Fruit fly (Drosophila melanogaster) whole organism, wandering third instar larva: ENCODE results near the gene dpr16.

Experiments used
- CG9705 ChIP-seq: fragments of 200-800 bp; sonication (Bioruptor generic); optimal IDR thresholded peaks from 2 replicates; lab custom pipeline; 2018; ENCODE audit warnings: missing biosample characterization, mild to moderate bottlenecking, missing genetic modification characterization
- CrebA ChIP-seq: fragments of 200-800 bp; sonication (Bioruptor generic); optimal IDR thresholded peaks from 2 replicates; lab custom pipeline; 2016; ENCODE audit warnings: missing biosample characterization, mild to moderate bottlenecking, missing genetic modification characterization, borderline replicate concordance
- Dfd ChIP-seq: fragments of >200 bp; optimal IDR thresholded peaks from 2 replicates; lab custom pipeline; 2017; ENCODE audit warnings: missing biosample characterization, missing genetic modification characterization
- Dif ChIP-seq: fragments of 200-275, 200-300 bp; sonication (Bioruptor generic); optimal IDR thresholded peaks from 2 replicates; lab custom pipeline; 2018; ENCODE audit warnings: missing biosample characterization, missing genetic modification characterization; ENCODE audit not compliant: partially characterized antibody
- GATAd ChIP-seq: sonication (Bioruptor generic); optimal IDR thresholded peaks from 2 replicates; lab custom pipeline; 2016; ENCODE audit warnings: missing biosample characterization, missing genetic modification characterization
- HLH106 ChIP-seq: fragments of 200-800 bp; optimal IDR thresholded peaks from 3 replicates; lab custom pipeline; 2019; ENCODE audit warnings: missing biosample characterization, mild to moderate bottlenecking, missing genetic modification characterization, moderate library complexity
- Hnf4 ChIP-seq: fragments of 200-800 bp; sonication (Bioruptor generic); optimal IDR thresholded peaks from 2 replicates; lab custom pipeline; 2016; ENCODE audit warnings: missing biosample characterization, mild to moderate bottlenecking, missing genetic modification characterization
- Hr83 ChIP-seq: fragments of 200-300 bp; sonication (Bioruptor generic); optimal IDR thresholded peaks from 2 replicates; lab custom pipeline; 2016; ENCODE audit warnings: missing biosample characterization, mild to moderate bottlenecking, missing genetic modification characterization, moderate library complexity; ENCODE audit not compliant: poor library complexity, severe bottlenecking
- Jra ChIP-seq: sonication (Bioruptor generic); optimal IDR thresholded peaks from 2 replicates; lab custom pipeline; 2016; ENCODE audit warnings: missing biosample characterization, missing genetic modification characterization
- Myc ChIP-seq: fragments of >200 bp; optimal IDR thresholded peaks from 2 replicates; lab custom pipeline; 2017
- N ChIP-seq: fragments of >200 bp; optimal IDR thresholded peaks from 2 replicates; lab custom pipeline; 2018; ENCODE audit warnings: missing biosample characterization, missing external identifiers, missing genetic modification characterization
- OdsH ChIP-seq: fragments of 200-800 bp; sonication (Bioruptor generic); optimal IDR thresholded peaks from 2 replicates; lab custom pipeline; 2016; ENCODE audit warnings: missing biosample characterization, mild to moderate bottlenecking, missing genetic modification characterization
- Rel ChIP-seq, 2 experiments: fragments of 200-800 bp; sonication (Bioruptor generic) in 1 of 2; optimal IDR thresholded peaks; 2 replicates in 1 of 2; 3 replicates in 1 of 2; lab custom pipeline; 2016 to 2019; ENCODE audit warnings: mild to moderate bottlenecking in 2 of 2, missing biosample characterization in 2 of 2, missing genetic modification characterization in 2 of 2, moderate library complexity in 1 of 2
- Sp1 ChIP-seq: fragments of 200-800 bp; sonication (Bioruptor generic); optimal IDR thresholded peaks from 3 replicates; lab custom pipeline; 2019; ENCODE audit warnings: missing biosample characterization, mild to moderate bottlenecking, missing genetic modification characterization, moderate library complexity
- Vsx2 ChIP-seq: fragments of 200-300, 225-300 bp; sonication (Bioruptor generic); optimal IDR thresholded peaks from 2 replicates; lab custom pipeline; 2018; ENCODE audit warnings: missing biosample characterization, missing genetic modification characterization; ENCODE audit not compliant: partially characterized antibody
- brk ChIP-seq: fragments of 200-800 bp; sonication (Bioruptor generic); optimal IDR thresholded peaks from 2 replicates; lab custom pipeline; 2016; ENCODE audit warnings: missing biosample characterization, mild to moderate bottlenecking, missing genetic modification characterization
- dl ChIP-seq, 2 experiments: fragments of 175-275, 200-275 bp in 1 of 2; fragments of 200-275 bp in 1 of 2; sonication (Bioruptor generic); optimal IDR thresholded peaks; lab custom pipeline; 2018; ENCODE audit warnings: mild to moderate bottlenecking in 2 of 2, missing biosample characterization in 2 of 2, missing genetic modification characterization in 2 of 2, moderate library complexity in 2 of 2; ENCODE audit not compliant: partially characterized antibody in 2 of 2, insufficient read depth in 1 of 2
- dmrt93B ChIP-seq: fragments of 200-800 bp; sonication (Bioruptor generic); optimal IDR thresholded peaks from 2 replicates; lab custom pipeline; 2018; ENCODE audit warnings: missing biosample characterization, mild to moderate bottlenecking, missing genetic modification characterization
- dsf ChIP-seq: sonication (Bioruptor generic); optimal IDR thresholded peaks from 2 replicates; lab custom pipeline; 2016; ENCODE audit warnings: missing biosample characterization, missing genetic modification characterization, borderline replicate concordance
- ey ChIP-seq: fragments of 200-800 bp; sonication (Bioruptor generic); optimal IDR thresholded peaks from 2 replicates; lab custom pipeline; 2016; ENCODE audit warnings: missing biosample characterization, missing genetic modification characterization
- foxo ChIP-seq, 2 experiments: fragments of 200-800 bp; sonication (Bioruptor generic); optimal IDR thresholded peaks; 2 replicates in 1 of 2; 3 replicates in 1 of 2; lab custom pipeline; 2016 to 2017; ENCODE audit warnings: missing biosample characterization in 2 of 2, missing genetic modification characterization in 2 of 2
- fru ChIP-seq: fragments of 200-800 bp; sonication (Bioruptor generic); optimal IDR thresholded peaks from 3 replicates; lab custom pipeline; 2016; ENCODE audit warnings: missing biosample characterization, mild to moderate bottlenecking, missing genetic modification characterization
- h ChIP-seq: fragments of 200-800 bp; sonication (Bioruptor generic); optimal IDR thresholded peaks from 3 replicates; lab custom pipeline; 2016; ENCODE audit warnings: missing biosample characterization, mild to moderate bottlenecking, missing genetic modification characterization
- jim ChIP-seq: fragments of 175-275, 200-325 bp; sonication (Bioruptor generic); optimal IDR thresholded peaks from 2 replicates; lab custom pipeline; 2016; ENCODE audit warnings: missing biosample characterization, mild to moderate bottlenecking, missing genetic modification characterization
- pan ChIP-seq: fragments of >200 bp; optimal IDR thresholded peaks from 2 replicates; lab custom pipeline; 2017
- psq ChIP-seq: fragments of 200-800 bp; sonication (Bioruptor generic); optimal IDR thresholded peaks from 3 replicates; lab custom pipeline; 2017; ENCODE audit warnings: missing biosample characterization, mild to moderate bottlenecking, missing genetic modification characterization, moderate library complexity
- rgr ChIP-seq: fragments of 200-800 bp; sonication (Bioruptor generic); optimal IDR thresholded peaks from 3 replicates; lab custom pipeline; 2016; ENCODE audit warnings: missing biosample characterization, mild to moderate bottlenecking, missing genetic modification characterization
- sv ChIP-seq: fragments of 200-800 bp; sonication (Bioruptor generic); optimal IDR thresholded peaks from 3 replicates; lab custom pipeline; 2016; ENCODE audit warnings: missing biosample characterization, missing genetic modification characterization
- tai ChIP-seq: sonication (Bioruptor generic); optimal IDR thresholded peaks from 2 replicates; lab custom pipeline; 2016; ENCODE audit warnings: missing biosample characterization, missing genetic modification characterization

dpr16 gene

dm6 chr3R:5120461-5121214, 30.1 kb upstream of the dpr16 start (continued):
- TF ChIP-seq dl (GFP tag; optimal IDR thresholded peaks at IDR 0.05; lab: Kevin White, UChicago; ENCODE audit: insufficient read depth in 1 of 2, partially characterized antibody in 2 of 2) (no peak), foxo (GFP tag; optimal IDR thresholded peaks at IDR 0.05; lab: Kevin White, UChicago) (peak in 1 of 2 experiments; percentile 15), Sp1 (GFP tag; lab: Kevin White, UChicago) (no peak), brk (no peak), sv (GFP tag; lab: Kevin White, UChicago) (no peak), N (GFP tag; lab: Kevin White, UChicago) (peak; percentile 6), fru (GFP tag; lab: Kevin White, UChicago) (no peak)

dm6 chr3R:5122266-5123096, 28.2 kb upstream of the dpr16 start:
- TF ChIP-seq dl (GFP tag; optimal IDR thresholded peaks at IDR 0.05; lab: Kevin White, UChicago; ENCODE audit: insufficient read depth in 1 of 2, partially characterized antibody in 2 of 2): no peak
- no peak for TF ChIP-seq h
- peak; percentile 74 for TF ChIP-seq Vsx2 (GFP tag; lab: Kevin White, UChicago)
- TF ChIP-seq, all 38 proteins: peak for 1

dm6 chr3R:5124928-5125327, 25.8 kb upstream of the dpr16 start:
- TF ChIP-seq Jra: no peak
- TF ChIP-seq dl (GFP tag; optimal IDR thresholded peaks at IDR 0.05; lab: Kevin White, UChicago; ENCODE audit: insufficient read depth in 1 of 2, partially characterized antibody in 2 of 2): no peak
- no peak for TF ChIP-seq h
- TF ChIP-seq GATAd (GFP tag; lab: Kevin White, UChicago): no peak
- no peak for TF ChIP-seq CrebA (GFP tag; lab: Kevin White, UChicago)
- TF ChIP-seq N (GFP tag; lab: Kevin White, UChicago): no peak
- no peak for TF ChIP-seq Rel (GFP tag; optimal IDR thresholded peaks at IDR 0.05; lab: Kevin White, UChicago)
- TF ChIP-seq Rel (tag; optimal IDR thresholded peaks at IDR 0.05; lab: Kevin White, UChicago): no peak
- no peak for TF ChIP-seq Sp1 (GFP tag; lab: Kevin White, UChicago)
- no peak for TF ChIP-seq Myc (lab: Kevin White, UChicago)
- no peak for TF ChIP-seq Dfd (GFP tag; lab: Kevin White, UChicago)
- TF ChIP-seq jim (GFP tag; lab: Kevin White, UChicago): no peak

- no peak for TF ChIP-seq Hnf4 (GFP tag; lab: Kevin White, UChicago)
- no peak for TF ChIP-seq Jra
- TF ChIP-seq CrebA (GFP tag; lab: Kevin White, UChicago): no peak
- TF ChIP-seq Dif (GFP tag; lab: Kevin White, UChicago): no peak
These were observed 24.9 kb upstream of the dpr16 start for dm6 chr3R:5125832-5126231.

- TF ChIP-seq CrebA (GFP tag; lab: Kevin White, UChicago) (no peak), OdsH (GFP tag; lab: Kevin White, UChicago) (peak; percentile 26), sv (GFP tag; lab: Kevin White, UChicago) (peak; percentile 57), h (peak; percentile 41), HLH106 (tag; lab: Kevin White, UChicago) (peak; percentile 60), Dif (GFP tag; lab: Kevin White, UChicago) (peak; percentile 97), Hr83 (GFP tag; lab: Kevin White, UChicago) (peak; percentile 45), dsf (GFP tag; lab: Kevin White, UChicago) (no peak), CG9705 (peak; percentile 23), brk (no peak), psq (GFP tag; lab: Kevin White, UChicago) (peak; percentile 34), ey (peak; percentile 34), dmrt93B (peak; percentile 12), foxo (GFP tag; optimal IDR thresholded peaks at IDR 0.05; lab: Kevin White, UChicago) (peak in 1 of 2 experiments; percentile 65), Vsx2 (GFP tag; lab: Kevin White, UChicago) (peak; percentile 87), tai (GFP tag; lab: Kevin White, UChicago) (no peak), Hnf4 (GFP tag; lab: Kevin White, UChicago) (peak; percentile 46), dl (GFP tag; optimal IDR thresholded peaks at IDR 0.05; lab: Kevin White, UChicago; ENCODE audit: insufficient read depth in 1 of 2, partially characterized antibody in 2 of 2) (peak; percentile 55 to 87), fru (GFP tag; lab: Kevin White, UChicago) (peak; percentile 33), Jra (no peak), Myc (lab: Kevin White, UChicago) (peak; percentile 90), Rel (GFP tag; optimal IDR thresholded peaks at IDR 0.05; lab: Kevin White, UChicago) (no peak), Rel (tag; optimal IDR thresholded peaks at IDR 0.05; lab: Kevin White, UChicago) (no peak), rgr (GFP tag; lab: Kevin White, UChicago) (peak; percentile 47), pan (lab: Kevin White, UChicago) (no peak)
These were observed 23.8 kb upstream of the dpr16 start for dm6 chr3R:5126884-5127283.
